Fruit fly (Drosophila melanogaster) whole organism, embryonic: ENCODE results near the gene IntS9.

Experiments used
- Adf1 ChIP-seq: fragments of 200-800 bp; sonication (Bioruptor generic); IDR thresholded peaks from 2 replicates; pipeline ENCODE4 v1.3.6; 2022; ENCODE audit warnings: missing biosample characterization, missing genetic modification characterization
- Bgb ChIP-seq: fragments of 200-800 bp; sonication (Bioruptor generic); IDR thresholded peaks from 2 replicates; pipeline ENCODE4 v1.3.6; 2022; ENCODE audit warnings: missing biosample characterization, missing genetic modification characterization; ENCODE audit not compliant: partially characterized antibody
- CG10267 ChIP-seq: fragments of 200-800 bp; sonication (Bioruptor generic); optimal IDR thresholded peaks from 2 replicates; lab custom pipeline; 2018; ENCODE audit warnings: missing biosample characterization, mild to moderate bottlenecking, missing genetic modification characterization, moderate library complexity
- CG11560 ChIP-seq: fragments of 200-800 bp; sonication (Bioruptor generic); IDR thresholded peaks from 3 replicates; pipeline ENCODE4 v1.3.6; 2022; ENCODE audit warnings: missing biosample characterization, missing genetic modification characterization
- CG11723 ChIP-seq: fragments of 200-800 bp; sonication (Bioruptor generic); optimal IDR thresholded peaks from 2 replicates; lab custom pipeline; 2017; ENCODE audit warnings: missing biosample characterization, mild to moderate bottlenecking, missing genetic modification characterization
- CG14860 ChIP-seq: fragments of 200-800 bp; sonication (Bioruptor generic); IDR thresholded peaks from 3 replicates; pipeline ENCODE4 v1.3.6; 2022; ENCODE audit warnings: missing biosample characterization, missing genetic modification characterization; ENCODE audit not compliant: partially characterized antibody
- CG1529 ChIP-seq: fragments of 200-800 bp; sonication (Bioruptor generic); optimal IDR thresholded peaks from 3 replicates; lab custom pipeline; 2018; ENCODE audit warnings: missing biosample characterization, missing genetic modification characterization
- CG15514 ChIP-seq: fragments of 200-800 bp; sonication (Bioruptor generic); optimal IDR thresholded peaks from 3 replicates; lab custom pipeline; 2017; ENCODE audit warnings: missing biosample characterization, missing genetic modification characterization, mild to moderate bottlenecking, moderate library complexity, missing genetic modification reagents
- CG16779 ChIP-seq: fragments of 200-800 bp; sonication (Bioruptor generic); IDR thresholded peaks from 2 replicates; pipeline ENCODE4 v1.3.6; 2022; ENCODE audit warnings: missing biosample characterization, missing genetic modification characterization
- CG17385 ChIP-seq: fragments of 200-800 bp; sonication (Bioruptor generic); optimal IDR thresholded peaks from 3 replicates; lab custom pipeline; 2018; ENCODE audit warnings: missing biosample characterization, mild to moderate bottlenecking, missing genetic modification characterization
- CG1792 ChIP-seq: fragments of 200-800 bp; sonication (Bioruptor generic); optimal IDR thresholded peaks from 2 replicates; lab custom pipeline; 2016; ENCODE audit warnings: missing biosample characterization, missing genetic modification characterization
- CG18011 ChIP-seq: fragments of 200-800 bp; sonication (Bioruptor generic); optimal IDR thresholded peaks from 2 replicates; lab custom pipeline; 2017; ENCODE audit warnings: missing biosample characterization, missing genetic modification characterization, mild to moderate bottlenecking, moderate library complexity, missing genotype
- CG32532 ChIP-seq: fragments of 200-800 bp; sonication (Bioruptor generic); IDR thresholded peaks from 2 replicates; pipeline ENCODE4 v1.3.6; 2022; ENCODE audit warnings: missing biosample characterization, missing genetic modification characterization
- CG42726 ChIP-seq: fragments of 200-800 bp; sonication (Bioruptor generic); IDR thresholded peaks from 2 replicates; pipeline ENCODE4 v1.3.6; 2022; ENCODE audit warnings: missing biosample characterization, missing genetic modification characterization; ENCODE audit not compliant: partially characterized antibody
- CG6272 ChIP-seq: fragments of 200-800 bp; sonication (Bioruptor generic); IDR thresholded peaks from 2 replicates; pipeline ENCODE4 v1.3.6; 2022; ENCODE audit warnings: missing biosample characterization, missing genetic modification characterization
- CG6689 ChIP-seq: fragments of 200-800 bp; sonication (Bioruptor generic); IDR thresholded peaks from 2 replicates; pipeline ENCODE4 v1.3.6; 2022; ENCODE audit warnings: missing biosample characterization, missing genetic modification characterization
- CG6791 ChIP-seq: fragments of 200-800 bp; sonication (Bioruptor generic); IDR thresholded peaks from 3 replicates; pipeline ENCODE4 v1.3.6; 2022; ENCODE audit warnings: missing biosample characterization, missing genetic modification characterization; ENCODE audit not compliant: partially characterized antibody
- CG7786 ChIP-seq: fragments of 200-800 bp; sonication (Bioruptor generic); optimal IDR thresholded peaks from 2 replicates; lab custom pipeline; 2016; ENCODE audit warnings: missing biosample characterization, missing genetic modification characterization
- CoRest ChIP-seq: fragments of 200-800 bp; sonication (Bioruptor generic); optimal IDR thresholded peaks from 3 replicates; lab custom pipeline; 2018; ENCODE audit warnings: missing biosample characterization, mild to moderate bottlenecking, missing genetic modification characterization, moderate library complexity
- D ChIP-seq, 2 experiments: fragments of 200-800 bp in 1 of 2; fragments of >200 bp in 1 of 2; sonication (Bioruptor generic) in 1 of 2; optimal IDR thresholded peaks; 2 replicates in 1 of 2; 3 replicates in 1 of 2; lab custom pipeline; 2017; ENCODE audit warnings: mild to moderate bottlenecking in 1 of 2, missing biosample characterization in 1 of 2, missing genetic modification characterization in 1 of 2, missing genetic modification reagents in 1 of 2
- HmgZ ChIP-seq: fragments of 200-800 bp; sonication (Bioruptor generic); optimal IDR thresholded peaks from 2 replicates; lab custom pipeline; 2018; ENCODE audit warnings: missing biosample characterization, mild to moderate bottlenecking, missing genetic modification characterization
- Jarid2 ChIP-seq: fragments of 200-800 bp; sonication (Bioruptor generic); optimal IDR thresholded peaks from 3 replicates; lab custom pipeline; 2017; ENCODE audit warnings: mild to moderate bottlenecking, missing biosample characterization, missing genetic modification reagents, missing genetic modification characterization
- MBD-R2 ChIP-seq: fragments of 200-800 bp; sonication (Bioruptor generic); IDR thresholded peaks from 2 replicates; pipeline ENCODE4 v1.3.6; 2022; ENCODE audit warnings: missing biosample characterization, missing genetic modification characterization
- Mad ChIP-seq: fragments of 200-800 bp; sonication (Bioruptor generic); optimal IDR thresholded peaks from 2 replicates; lab custom pipeline; 2016; ENCODE audit warnings: missing biosample characterization, missing genetic modification characterization
- NC2α ChIP-seq: fragments of 200-800 bp; sonication (Bioruptor generic); optimal IDR thresholded peaks from 2 replicates; lab custom pipeline; 2016; ENCODE audit warnings: missing biosample characterization, missing genetic modification characterization
- PHDP ChIP-seq: fragments of 200-800 bp; sonication (Bioruptor generic); optimal IDR thresholded peaks from 3 replicates; lab custom pipeline; 2018; ENCODE audit warnings: missing biosample characterization, mild to moderate bottlenecking, missing genetic modification characterization, moderate library complexity
- Sry-δ ChIP-seq: fragments of 200-800 bp; sonication (Bioruptor generic); optimal IDR thresholded peaks from 2 replicates; lab custom pipeline; 2016; ENCODE audit warnings: missing biosample characterization, missing genetic modification characterization
- Vsx1 ChIP-seq: fragments of 200-800 bp; sonication (Bioruptor generic); optimal IDR thresholded peaks from 2 replicates; lab custom pipeline; 2017; ENCODE audit warnings: missing biosample characterization, mild to moderate bottlenecking, missing genetic modification characterization, missing genetic modification reagents
- Xbp1 ChIP-seq: fragments of 200-800 bp; sonication (Bioruptor generic); optimal IDR thresholded peaks from 3 replicates; lab custom pipeline; 2016; ENCODE audit warnings: missing biosample characterization, mild to moderate bottlenecking, missing genetic modification characterization
- br ChIP-seq: fragments of >200 bp; optimal IDR thresholded peaks from 2 replicates; lab custom pipeline; 2017
- cg ChIP-seq: fragments of 200-800 bp; sonication (Bioruptor generic); optimal IDR thresholded peaks from 3 replicates; lab custom pipeline; 2019; ENCODE audit warnings: missing biosample characterization, mild to moderate bottlenecking, missing genetic modification characterization, moderate library complexity
- chinmo ChIP-seq: fragments of 200-800 bp; sonication (Bioruptor generic); IDR thresholded peaks from 4 replicates; pipeline ENCODE4 v1.3.6; 2022; ENCODE audit warnings: missing biosample characterization, missing genetic modification characterization; ENCODE audit not compliant: partially characterized antibody
- chm ChIP-seq: fragments of 200-800 bp; sonication (Bioruptor generic); IDR thresholded peaks from 2 replicates; pipeline ENCODE4 v1.3.6; 2022; ENCODE audit warnings: missing biosample characterization, missing genetic modification characterization
- corto ChIP-seq: fragments of 200-800 bp; sonication (Bioruptor generic); optimal IDR thresholded peaks from 2 replicates; lab custom pipeline; 2016; ENCODE audit warnings: missing biosample characterization, mild to moderate bottlenecking, missing genetic modification characterization, moderate library complexity
- ems ChIP-seq: fragments of 200-800 bp; sonication (Bioruptor generic); optimal IDR thresholded peaks from 3 replicates; lab custom pipeline; 2016; ENCODE audit warnings: missing biosample characterization, missing genetic modification characterization
- exex ChIP-seq: fragments of 200-800 bp; sonication (Bioruptor generic); optimal IDR thresholded peaks from 4 replicates; lab custom pipeline; 2018; ENCODE audit warnings: missing biosample characterization, mild to moderate bottlenecking, missing genetic modification characterization, moderate library complexity
- eyg ChIP-seq: fragments of 200-800 bp; sonication (Bioruptor generic); optimal IDR thresholded peaks from 3 replicates; lab custom pipeline; 2016; ENCODE audit warnings: missing biosample characterization, missing genetic modification characterization
- mirr ChIP-seq: fragments of 200-800 bp; sonication (Bioruptor generic); optimal IDR thresholded peaks from 3 replicates; lab custom pipeline; 2018; ENCODE audit warnings: missing biosample characterization, mild to moderate bottlenecking, missing genetic modification characterization
- nmo ChIP-seq: fragments of 200-800 bp; sonication (Bioruptor generic); optimal IDR thresholded peaks from 2 replicates; lab custom pipeline; 2018; ENCODE audit warnings: missing biosample characterization, mild to moderate bottlenecking, missing genetic modification characterization, moderate library complexity
- nom ChIP-seq: fragments of 200-800 bp; sonication (Bioruptor generic); optimal IDR thresholded peaks from 2 replicates; lab custom pipeline; 2017; ENCODE audit warnings: missing biosample characterization, missing genetic modification characterization, mild to moderate bottlenecking, moderate library complexity, missing genetic modification reagents
- prd ChIP-seq, 3 experiments: fragments of >200 bp in 2 of 3; fragments of 200-800 bp in 1 of 3; sonication (Bioruptor generic) in 1 of 3; optimal IDR thresholded peaks in 2 of 3; IDR thresholded peaks in 1 of 3; 2 replicates in 2 of 3; 3 replicates in 1 of 3; pipeline versions ENCODE4 v1.3.6 to Lab custom; 2017 to 2022; ENCODE audit warnings: missing biosample characterization in 1 of 3, missing genetic modification characterization in 1 of 3
- pzg ChIP-seq: fragments of 200-800 bp; sonication (Bioruptor generic); optimal IDR thresholded peaks from 3 replicates; lab custom pipeline; 2018; ENCODE audit warnings: missing biosample characterization, mild to moderate bottlenecking, missing genetic modification characterization, moderate library complexity
- run ChIP-seq: fragments of 200-800 bp; sonication (Bioruptor generic); optimal IDR thresholded peaks from 3 replicates; lab custom pipeline; 2018; ENCODE audit warnings: missing biosample characterization, mild to moderate bottlenecking, missing genetic modification characterization
- sens-2 ChIP-seq: fragments of 200-800 bp; sonication (Bioruptor generic); IDR thresholded peaks from 2 replicates; pipeline ENCODE4 v1.3.6; 2022; ENCODE audit warnings: missing biosample characterization, missing genetic modification characterization
- seq ChIP-seq: fragments of 200-800 bp; sonication (Bioruptor generic); IDR thresholded peaks from 2 replicates; pipeline ENCODE4 v1.3.6; 2022; ENCODE audit warnings: missing biosample characterization, missing genetic modification characterization
- so ChIP-seq: fragments of 200-800 bp; sonication (Bioruptor generic); IDR thresholded peaks from 3 replicates; pipeline ENCODE4 v1.3.6; 2022; ENCODE audit warnings: missing biosample characterization, missing genetic modification characterization
- stc ChIP-seq: fragments of 200-800 bp; sonication (Bioruptor generic); IDR thresholded peaks from 2 replicates; pipeline ENCODE4 v1.3.6; 2022; ENCODE audit warnings: missing biosample characterization, missing genetic modification characterization
- vvl ChIP-seq: fragments of 200-800 bp; sonication (Bioruptor generic); IDR thresholded peaks from 2 replicates; pipeline ENCODE4 v1.3.6; 2022; ENCODE audit warnings: missing biosample characterization, missing genetic modification characterization

The IntS9 gene

dm6 chr3L:16146539-16146934 lies 41.1 kb upstream of the IntS9 start (continued):
- no peak for TF ChIP-seq eyg
- no peak for TF ChIP-seq CG1792 (GFP tag; lab: Kevin White, UChicago)
- no peak for TF ChIP-seq Mad
- TF ChIP-seq MBD-R2 = no peak
- no peak for TF ChIP-seq Adf1 (GFP tag; lab: Robert Waterston, UW)
- TF ChIP-seq nom (GFP tag; lab: Kevin White, UChicago) = no peak
- peak; percentile 14 for TF ChIP-seq nmo
- no peak for TF ChIP-seq so (GFP tag; lab: Robert Waterston, UW)
- TF ChIP-seq CG11560 = 0 out of 3 replicates have a peak, but pooled peaks have one; percentile 24
- TF ChIP-seq stc (GFP tag; lab: Robert Waterston, UW) = no peak
- TF ChIP-seq Jarid2 (GFP tag; lab: Kevin White, UChicago) = no peak
- no peak for TF ChIP-seq br (lab: Kevin White, UChicago)
- TF ChIP-seq, all 482 proteins: peak for 109

dm6 chr3L:16145931-16146538 lies 40.6 kb upstream of the IntS9 start:
- no peak for TF ChIP-seq Sry-δ (GFP tag; lab: Kevin White, UChicago)
- TF ChIP-seq NC2α (GFP tag; lab: Kevin White, UChicago) = no peak
- TF ChIP-seq CG1529 (GFP tag; lab: Kevin White, UChicago) = no peak
- TF ChIP-seq prd (optimal IDR thresholded peaks at IDR 0.05; lab: Kevin White, UChicago) = no peak
- TF ChIP-seq prd (GFP tag; IDR thresholded peaks at IDR 0.05; lab: Robert Waterston, UW) = no peak
- TF ChIP-seq CG15514 (GFP tag; lab: Kevin White, UChicago) = no peak
- no peak for TF ChIP-seq ems (GFP tag; lab: Kevin White, UChicago)
- TF ChIP-seq sens-2 = no peak
- TF ChIP-seq CG42726 (GFP tag; lab: Robert Waterston, UW) = no peak
- TF ChIP-seq CG7786 (GFP tag; lab: Kevin White, UChicago) = no peak
- no peak for TF ChIP-seq CG32532
- TF ChIP-seq CG10267 (tag; lab: Kevin White, UChicago) = no peak
- no peak for TF ChIP-seq D (optimal IDR thresholded peaks at IDR 0.05; lab: Kevin White, UChicago)
- TF ChIP-seq D (GFP tag; optimal IDR thresholded peaks at IDR 0.05; lab: Kevin White, UChicago) = no peak
- 0 out of 2 replicates have a peak, but pooled peaks have one; percentile 7 for TF ChIP-seq CG6689 (GFP tag; lab: Robert Waterston, UW)
- TF ChIP-seq corto (GFP tag; lab: Kevin White, UChicago) = no peak
- no peak for TF ChIP-seq Xbp1
- TF ChIP-seq seq = 0 out of 2 replicates have a peak, but pooled peaks have one; percentile 9
- no peak for TF ChIP-seq CG6791
- peak; percentile 60 for TF ChIP-seq exex
- TF ChIP-seq CG18011 (GFP tag; lab: Kevin White, UChicago) = no peak
- no peak for TF ChIP-seq pzg (GFP tag; lab: Kevin White, UChicago)
- TF ChIP-seq CG11723 (GFP tag; lab: Kevin White, UChicago) = no peak
- TF ChIP-seq HmgZ = no peak
- peak; percentile 82 for TF ChIP-seq Adf1 (GFP tag; lab: Robert Waterston, UW)
- no peak for TF ChIP-seq nom (GFP tag; lab: Kevin White, UChicago)
- TF ChIP-seq Bgb = no peak
- no peak for TF ChIP-seq PHDP
- TF ChIP-seq chinmo = peak; percentile 84; the same call in 2 of the 4 replicates
- TF ChIP-seq mirr (GFP tag; lab: Kevin White, UChicago) = peak; percentile 1
- peak; percentile 71 for TF ChIP-seq vvl
- TF ChIP-seq cg (GFP tag; lab: Kevin White, UChicago) = peak; percentile 40
- no peak for TF ChIP-seq Vsx1
- no peak for TF ChIP-seq CG6272 (GFP tag; lab: Robert Waterston, UW)
- no peak for TF ChIP-seq CG17385 (GFP tag; lab: Kevin White, UChicago)
- no peak for TF ChIP-seq chm (GFP tag; lab: Robert Waterston, UW)
- TF ChIP-seq run (tag; lab: Kevin White, UChicago) = no peak
- no peak for TF ChIP-seq CG16779
- no peak for TF ChIP-seq CG14860 (GFP tag; lab: Robert Waterston, UW)
- TF ChIP-seq CoRest (tag; lab: Kevin White, UChicago) = no peak
